Worm (Caenorhabditis elegans) whole organism, young adult: Measurements from ENCODE around the gene F23D12.3.

Experiments
- Y67H2A.10 ChIP-seq: fragments of 200-800 bp; sonication (Bioruptor generic); conservative IDR thresholded peaks from 2 replicates; pipeline ENCODE4 v1.3.6; 2022; ENCODE audit warnings: missing genetic modification reagents, missing genetic modification characterization, missing compliant biosample characterization
- ama-1 ChIP-seq, 3 experiments: fragments of 150-350 bp in 1 of 3; sonication (generic microtip) in 2 of 3; optimal IDR thresholded peaks; 2 replicates each; lab custom pipeline; 2014 to 2018; ENCODE audit warnings: missing biosample characterization in 2 of 3, missing genetic modification characterization in 2 of 3, missing genetic modification reagents in 2 of 3
- let-526 ChIP-seq: fragments of 200-800 bp; sonication (Bioruptor generic); IDR thresholded peaks from 2 replicates; pipeline ENCODE4 v1.3.6; 2022; ENCODE audit warnings: missing genetic modification reagents, missing genetic modification characterization, missing compliant biosample characterization
- nhr-120 ChIP-seq: fragments of 200-800 bp; sonication (Bioruptor generic); IDR thresholded peaks from 2 replicates; pipeline ENCODE4 v1.3.6; 2022; ENCODE audit warnings: missing genetic modification characterization, missing compliant biosample characterization
- sdz-38 ChIP-seq: sonication (generic microtip); optimal IDR thresholded peaks from 2 replicates; lab custom pipeline; 2016; ENCODE audit warnings: missing genotype, missing genetic modification characterization, missing compliant biosample characterization
- somi-1 ChIP-seq: fragments of 200-800 bp; sonication (Bioruptor generic); optimal IDR thresholded peaks from 2 replicates; lab custom pipeline; 2018; ENCODE audit warnings: mild to moderate bottlenecking, missing genetic modification characterization, missing compliant biosample characterization
- unc-62 ChIP-seq: fragments of 150-350 bp; optimal IDR thresholded peaks from 2 replicates; lab custom pipeline; 2014; ENCODE audit warnings: missing biosample characterization, missing genetic modification reagents, missing genetic modification characterization

- TF ChIP-seq somi-1 (no peak), Y67H2A.10 (GFP tag; lab: Robert Waterston, UW) (no peak), nhr-120 (GFP tag; lab: Robert Waterston, UW) (no peak), unc-62 (no peak), let-526 (GFP tag; lab: Robert Waterston, UW) (no peak), sdz-38 (no peak), ama-1 (optimal IDR thresholded peaks at IDR 0.05; lab: Kevin White, UChicago) (no peak), ama-1 (GFP tag; optimal IDR thresholded peaks at IDR 0.05; lab: Kevin White, UChicago) (no peak)
These were observed 39.2 kb downstream of the F23D12.3 start for ce11 chrX:14481637-14482036.
